Worm (Caenorhabditis elegans) whole organism, young adult: ENCODE results near the gene coq-8.

Experiments
- F10E7.11 ChIP-seq: sonication (generic microtip); optimal IDR thresholded peaks from 2 replicates; lab custom pipeline; 2017; ENCODE audit warnings: mild to moderate bottlenecking, missing genetic modification characterization, moderate library complexity, missing compliant biosample characterization
- Y53F4B.3 ChIP-seq: fragments of 200-800 bp; sonication (Bioruptor generic); IDR thresholded peaks from 2 replicates; pipeline ENCODE4 v1.3.6; 2022; ENCODE audit warnings: missing genetic modification reagents, missing genetic modification characterization, missing compliant biosample characterization
- unc-62 ChIP-seq: fragments of 150-350 bp; optimal IDR thresholded peaks from 2 replicates; lab custom pipeline; 2014; ENCODE audit warnings: missing biosample characterization, missing genetic modification reagents, missing genetic modification characterization

ce11 chrIII:4817240-4817639, 46.0 kb upstream of the coq-8 start, which contains the start of gene F26A1.4:
- TF ChIP-seq Y53F4B.3 (GFP tag; lab: Robert Waterston, UW) (no peak), unc-62 (GFP tag; lab: Kevin White, UChicago) (no peak), F10E7.11 (no peak)
